Worm (Caenorhabditis elegans) whole organism, L2 larva: ENCODE data around the gene rps-13.

Experiments
- C34F6.9 ChIP-seq: fragments of 150-350 bp; optimal IDR thresholded peaks from 2 replicates; lab custom pipeline; 2014; ENCODE audit warnings: missing biosample characterization, missing genetic modification characterization
- F13H6.1 ChIP-seq: sonication (generic microtip); optimal IDR thresholded peaks from 2 replicates; lab custom pipeline; 2016; ENCODE audit warnings: missing genetic modification characterization, missing compliant biosample characterization
- R02D3.7 ChIP-seq: fragments of 150-350 bp; optimal IDR thresholded peaks from 2 replicates; lab custom pipeline; 2014; ENCODE audit warnings: missing biosample characterization, missing genetic modification characterization
- Y55F3AM.14 ChIP-seq: fragments of 200-800 bp; sonication (Bioruptor generic); optimal IDR thresholded peaks from 2 replicates; lab custom pipeline; 2018; ENCODE audit warnings: mild to moderate bottlenecking, missing genetic modification characterization, missing compliant biosample characterization
- ZK546.5 ChIP-seq: sonication (generic microtip); optimal IDR thresholded peaks from 2 replicates; lab custom pipeline; 2017; ENCODE audit warnings: missing biosample characterization, missing genetic modification characterization
- alr-1 ChIP-seq: fragments of 150-350 bp; optimal IDR thresholded peaks from 2 replicates; lab custom pipeline; 2014; ENCODE audit warnings: missing biosample characterization, missing genetic modification characterization
- ama-1 ChIP-seq: fragments of 150-350 bp; optimal IDR thresholded peaks from 2 replicates; lab custom pipeline; 2018; ENCODE audit warnings: inconsistent platforms
- blmp-1 ChIP-seq: sonication (generic microtip); optimal IDR thresholded peaks from 2 replicates; lab custom pipeline; 2017; ENCODE audit warnings: missing genetic modification characterization, mild to moderate bottlenecking, missing compliant biosample characterization, antibody characterized with exemption, moderate library complexity; ENCODE audit not compliant: insufficient read depth
- ceh-16 ChIP-seq: fragments of 150-350 bp; optimal IDR thresholded peaks from 2 replicates; lab custom pipeline; 2014; ENCODE audit warnings: missing biosample characterization, missing genetic modification characterization
- crh-2 ChIP-seq: sonication (generic microtip); optimal IDR thresholded peaks from 2 replicates; lab custom pipeline; 2017; ENCODE audit warnings: missing biosample characterization, missing genetic modification characterization
- egl-27 ChIP-seq: sonication (generic microtip); optimal IDR thresholded peaks from 3 replicates; lab custom pipeline; 2017; ENCODE audit warnings: missing biosample characterization, missing genetic modification reagents, missing genetic modification characterization
- elt-1 ChIP-seq: fragments of 150-350 bp; optimal IDR thresholded peaks from 2 replicates; lab custom pipeline; 2014; ENCODE audit warnings: missing biosample characterization, missing genetic modification characterization
- elt-3 ChIP-seq: sonication (generic microtip); optimal IDR thresholded peaks from 2 replicates; lab custom pipeline; 2017; ENCODE audit warnings: missing biosample characterization, missing genetic modification characterization
- fos-1 ChIP-seq: fragments of 150-350 bp; optimal IDR thresholded peaks from 2 replicates; lab custom pipeline; 2014; ENCODE audit warnings: missing biosample characterization, missing genetic modification characterization
- gmeb-1 ChIP-seq: fragments of 150-350 bp; optimal IDR thresholded peaks from 2 replicates; lab custom pipeline; 2014; ENCODE audit warnings: missing biosample characterization, missing genetic modification characterization
- lin-11 ChIP-seq: fragments of 150-350 bp; sonication (generic microtip); optimal IDR thresholded peaks from 2 replicates; lab custom pipeline; 2014; ENCODE audit warnings: missing biosample characterization, missing genetic modification characterization, inconsistent platforms, mixed read lengths
- lin-13 ChIP-seq: fragments of 150-350 bp; optimal IDR thresholded peaks from 2 replicates; lab custom pipeline; 2014; ENCODE audit warnings: missing biosample characterization, missing genetic modification reagents, missing genetic modification characterization
- lsy-2 ChIP-seq, 2 experiments: fragments of 150-350 bp in 1 of 2; sonication (generic microtip) in 1 of 2; optimal IDR thresholded peaks; 2 replicates each; lab custom pipeline; 2014 to 2017; ENCODE audit warnings: missing biosample characterization in 2 of 2, missing genetic modification characterization in 2 of 2
- mbf-1 ChIP-seq: sonication (generic microtip); optimal IDR thresholded peaks from 2 replicates; lab custom pipeline; 2017; ENCODE audit warnings: missing biosample characterization, missing genetic modification characterization
- mdl-1 ChIP-seq, 2 experiments: fragments of 150-350 bp in 1 of 2; sonication (generic microtip) in 1 of 2; optimal IDR thresholded peaks; 2 replicates each; lab custom pipeline; 2017; ENCODE audit warnings: missing biosample characterization in 2 of 2, missing genetic modification characterization in 2 of 2
- nhr-10 ChIP-seq: sonication (generic microtip); optimal IDR thresholded peaks from 2 replicates; lab custom pipeline; 2017; ENCODE audit warnings: missing biosample characterization, missing genetic modification characterization
- nhr-11 ChIP-seq: fragments of 150-350 bp; optimal IDR thresholded peaks from 2 replicates; lab custom pipeline; 2014; ENCODE audit warnings: missing biosample characterization, missing genetic modification characterization
- nhr-129 ChIP-seq: fragments of 150-350 bp; optimal IDR thresholded peaks from 2 replicates; lab custom pipeline; 2014; ENCODE audit warnings: missing biosample characterization, missing genetic modification characterization
- nhr-21 ChIP-seq: fragments of 150-350 bp; optimal IDR thresholded peaks from 2 replicates; lab custom pipeline; 2014; ENCODE audit warnings: missing biosample characterization, missing genetic modification characterization
- nhr-23 ChIP-seq: fragments of 150-350 bp; optimal IDR thresholded peaks from 2 replicates; lab custom pipeline; 2014; ENCODE audit warnings: missing biosample characterization, missing genetic modification reagents, missing genetic modification characterization
- nhr-237 ChIP-seq: fragments of 150-350 bp; optimal IDR thresholded peaks from 2 replicates; lab custom pipeline; 2014; ENCODE audit warnings: missing biosample characterization, missing genetic modification characterization
- peb-1 ChIP-seq: fragments of 150-350 bp; optimal IDR thresholded peaks from 2 replicates; lab custom pipeline; 2014; ENCODE audit warnings: missing biosample characterization, missing genetic modification characterization
- sem-4 ChIP-seq: fragments of 150-350 bp; optimal IDR thresholded peaks from 2 replicates; lab custom pipeline; 2014; ENCODE audit warnings: missing biosample characterization, missing genetic modification reagents, missing genetic modification characterization
- sma-3 ChIP-seq: sonication (generic microtip); optimal IDR thresholded peaks from 2 replicates; lab custom pipeline; 2016; ENCODE audit warnings: missing genetic modification reagents, missing genetic modification characterization, missing compliant biosample characterization
- sma-9 ChIP-seq, 2 experiments: fragments of 150-350 bp in 1 of 2; sonication (generic microtip) in 1 of 2; optimal IDR thresholded peaks; 2 replicates each; lab custom pipeline; 2014 to 2016; ENCODE audit warnings: missing genetic modification characterization in 2 of 2, mild to moderate bottlenecking in 1 of 2, missing biosample characterization in 1 of 2, missing compliant biosample characterization in 1 of 2, missing genetic modification reagents in 1 of 2, moderate library complexity in 1 of 2
- snpc-4 ChIP-seq: fragments of 150-350 bp; optimal IDR thresholded peaks from 2 replicates; lab custom pipeline; 2014; ENCODE audit warnings: missing biosample characterization, missing genetic modification characterization
- unc-39 ChIP-seq: fragments of 150-350 bp; optimal IDR thresholded peaks from 2 replicates; lab custom pipeline; 2014; ENCODE audit warnings: missing biosample characterization, missing genetic modification characterization
- unc-55 ChIP-seq: fragments of 150-350 bp; sonication (generic microtip); optimal IDR thresholded peaks from 3 replicates; lab custom pipeline; 2014; ENCODE audit warnings: missing biosample characterization, missing genetic modification reagents, missing genetic modification characterization
- unc-62 ChIP-seq: fragments of 150-350 bp; optimal IDR thresholded peaks from 2 replicates; lab custom pipeline; 2014; ENCODE audit warnings: missing biosample characterization, missing genetic modification reagents, missing genetic modification characterization
- zag-1 ChIP-seq: fragments of 150-350 bp; optimal IDR thresholded peaks from 2 replicates; lab custom pipeline; 2014; ENCODE audit warnings: missing biosample characterization, missing genetic modification characterization
- ztf-1 ChIP-seq: fragments of 200-800 bp; sonication (Bioruptor generic); conservative IDR thresholded peaks from 2 replicates; pipeline ENCODE4 v1.3.6; 2022; ENCODE audit warnings: missing genetic modification characterization, missing compliant biosample characterization
- ztf-11 ChIP-seq: sonication (generic microtip); optimal IDR thresholded peaks from 2 replicates; lab custom pipeline; 2017; ENCODE audit warnings: missing biosample characterization, missing genetic modification characterization
- ztf-4 ChIP-seq: fragments of 150-350 bp; optimal IDR thresholded peaks from 2 replicates; lab custom pipeline; 2014; ENCODE audit warnings: missing biosample characterization, missing genetic modification characterization

The rps-13 gene

DNA sequence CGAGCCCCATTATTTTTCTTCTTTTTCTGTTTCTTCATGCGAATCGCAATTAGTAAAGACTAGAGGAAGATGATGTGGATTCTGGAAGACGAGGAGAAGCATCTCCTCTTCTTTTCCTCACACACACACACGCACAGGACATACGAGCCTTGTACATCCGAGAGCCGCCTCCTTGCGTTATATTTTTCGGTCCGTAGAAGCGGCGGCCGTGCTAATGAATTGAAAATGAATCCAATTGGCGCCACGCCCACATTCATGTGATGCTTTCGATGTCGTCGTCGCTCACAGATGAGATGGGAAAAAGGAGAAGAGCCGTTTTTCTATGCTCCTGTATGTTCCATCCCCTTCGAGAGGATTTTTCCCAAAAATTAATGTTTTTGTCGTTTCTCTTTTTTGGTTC lies 23.4 kb downstream of the rps-13 start:
- TF ChIP-seq fos-1 (tag; lab: Kevin White, UChicago) = no peak
- TF ChIP-seq alr-1 = no peak
- TF ChIP-seq elt-1 (tag; lab: Kevin White, UChicago) = no peak
- TF ChIP-seq unc-55 = peak; percentile 12
- TF ChIP-seq nhr-129 (tag; lab: Kevin White, UChicago) = peak; percentile 24
- TF ChIP-seq gmeb-1 (tag; lab: Kevin White, UChicago) = no peak
- no peak for TF ChIP-seq ztf-1 (GFP tag; lab: Robert Waterston, UW)
- no peak for TF ChIP-seq Y55F3AM.14 (GFP tag; lab: Kevin White, UChicago)
- peak; percentile 58 for TF ChIP-seq zag-1 (tag; lab: Kevin White, UChicago)

ce11 chrIII:6350424-6350823 lies 24.4 kb downstream of the rps-13 start:
- TF ChIP-seq alr-1 = no peak
- peak; percentile 47 for TF ChIP-seq sma-9 (GFP tag; optimal IDR thresholded peaks at IDR 0.05; lab: Kevin White, UChicago)
- no peak for TF ChIP-seq sma-9 (tag; optimal IDR thresholded peaks at IDR 0.05; lab: Kevin White, UChicago)
- no peak for TF ChIP-seq unc-62 (GFP tag; lab: Kevin White, UChicago)
- TF ChIP-seq lsy-2 (tag; optimal IDR thresholded peaks at IDR 0.05; lab: Kevin White, UChicago) = peak in 1 of 2 experiments; percentile 18
- TF ChIP-seq, all 48 proteins: peak for 2

DNA sequence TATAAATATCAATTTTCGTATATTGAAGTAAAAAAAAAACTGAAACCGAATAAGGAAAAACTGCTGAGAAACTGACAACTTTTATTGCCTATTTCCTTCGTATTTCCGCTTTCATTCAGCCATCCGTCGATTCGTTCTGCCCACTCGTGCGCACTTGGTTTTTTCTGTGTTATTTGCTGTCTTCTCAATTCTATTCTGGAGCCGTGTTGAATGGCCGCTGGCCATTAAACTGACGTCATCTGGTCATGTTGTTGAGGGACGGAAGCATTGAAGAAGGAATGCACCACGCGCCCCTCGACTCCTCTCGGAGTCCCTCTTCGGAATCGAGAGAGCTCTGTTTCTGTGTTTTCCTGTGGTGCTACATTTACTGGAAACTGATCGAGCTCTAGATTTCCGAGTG lies 26.2 kb downstream of the rps-13 start:
- TF ChIP-seq nhr-23 (tag; lab: Kevin White, UChicago) = no peak
- peak; percentile 44 for TF ChIP-seq sma-9 (GFP tag; optimal IDR thresholded peaks at IDR 0.05; lab: Kevin White, UChicago)
- TF ChIP-seq sma-9 (tag; optimal IDR thresholded peaks at IDR 0.05; lab: Kevin White, UChicago) = no peak
- peak; percentile 12 to 64 for TF ChIP-seq lsy-2 (tag; optimal IDR thresholded peaks at IDR 0.05; lab: Kevin White, UChicago)
- peak; percentile 43 for TF ChIP-seq nhr-129 (tag; lab: Kevin White, UChicago)
- TF ChIP-seq F13H6.1 (tag; lab: Kevin White, UChicago) = peak; percentile 57
- no peak for TF ChIP-seq mbf-1 (tag; lab: Kevin White, UChicago)
- TF ChIP-seq C34F6.9 (tag; lab: Kevin White, UChicago) = peak; percentile 53
- no peak for TF ChIP-seq ama-1 (lab: Kevin White, UChicago)
- TF ChIP-seq elt-1 (tag; lab: Kevin White, UChicago) = no peak
- peak in 1 of 2 experiments; percentile 75 for TF ChIP-seq mdl-1 (tag; optimal IDR thresholded peaks at IDR 0.05; lab: Kevin White, UChicago)
- peak; percentile 35 for TF ChIP-seq zag-1 (tag; lab: Kevin White, UChicago)
- no peak for TF ChIP-seq lin-11
- TF ChIP-seq unc-39 = no peak
- no peak for TF ChIP-seq unc-62 (GFP tag; lab: Kevin White, UChicago)
- TF ChIP-seq snpc-4 (tag; lab: Kevin White, UChicago) = no peak
- TF ChIP-seq crh-2 (tag; lab: Kevin White, UChicago) = peak; percentile 60
- TF ChIP-seq sem-4 (tag; lab: Kevin White, UChicago) = peak; percentile 55
- peak; percentile 6 for TF ChIP-seq unc-55
- no peak for TF ChIP-seq ztf-1 (GFP tag; lab: Robert Waterston, UW)
- no peak for TF ChIP-seq fos-1 (tag; lab: Kevin White, UChicago)

DNA sequence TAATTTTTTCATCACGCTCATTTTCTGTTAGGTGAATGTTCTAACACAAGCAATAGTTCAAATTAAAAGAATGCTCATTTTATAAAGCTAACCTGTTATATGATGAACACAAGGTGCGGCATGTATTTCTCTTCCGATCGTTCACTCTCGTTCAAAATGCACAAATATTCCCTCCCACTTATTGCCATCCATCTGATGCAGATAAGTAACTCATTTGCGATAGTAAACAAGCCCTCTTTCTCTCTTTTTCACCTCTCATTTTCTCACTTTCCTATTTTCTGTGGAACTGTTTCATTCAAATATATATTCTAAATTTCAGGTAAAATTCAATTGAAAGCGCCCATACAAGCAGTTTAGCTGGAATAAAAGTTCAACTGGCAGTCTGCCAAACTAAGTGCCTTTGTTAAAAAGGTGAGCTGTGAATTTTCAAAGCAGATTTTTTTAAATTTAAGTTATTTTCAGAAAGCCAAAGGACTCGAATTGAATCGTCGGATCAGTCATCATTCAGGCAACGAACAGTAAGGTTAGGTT lies 28.8 kb downstream of the rps-13 start, which contains the start of the genes trmt-10C.2 and C56G2.22:
Gene trmt-10C.2, plus strand, starts transcription at position 314 of the 531 bp plus-strand sequence.
Gene C56G2.22, plus strand, starts transcription at position 481 of the 531 bp plus-strand sequence.
- no peak for TF ChIP-seq ztf-4 (tag; lab: Kevin White, UChicago)
- TF ChIP-seq C34F6.9 (tag; lab: Kevin White, UChicago) = peak; percentile 1

- peak; percentile 53 for TF ChIP-seq ama-1 (lab: Kevin White, UChicago)
- peak; percentile 45 for TF ChIP-seq zag-1 (tag; lab: Kevin White, UChicago)
- TF ChIP-seq sma-9 (GFP tag; optimal IDR thresholded peaks at IDR 0.05; lab: Kevin White, UChicago) = peak; percentile 72
- TF ChIP-seq sma-9 (tag; optimal IDR thresholded peaks at IDR 0.05; lab: Kevin White, UChicago) = no peak
- peak; percentile 3 for TF ChIP-seq lin-11
- TF ChIP-seq elt-3 (tag; lab: Kevin White, UChicago) = no peak
- peak; percentile 22 for TF ChIP-seq R02D3.7 (tag; lab: Kevin White, UChicago)
- TF ChIP-seq Y55F3AM.14 (GFP tag; lab: Kevin White, UChicago) = peak; percentile 29
- TF ChIP-seq nhr-23 (tag; lab: Kevin White, UChicago) = no peak
- TF ChIP-seq sem-4 (tag; lab: Kevin White, UChicago) = peak; percentile 85
- TF ChIP-seq mdl-1 (tag; optimal IDR thresholded peaks at IDR 0.05; lab: Kevin White, UChicago) = peak in 1 of 2 experiments; percentile 2
- peak; percentile 94 for TF ChIP-seq C34F6.9 (tag; lab: Kevin White, UChicago)
- peak; percentile 66 for TF ChIP-seq nhr-21 (tag; lab: Kevin White, UChicago)
- no peak for TF ChIP-seq nhr-237 (tag; lab: Kevin White, UChicago)
- TF ChIP-seq fos-1 (tag; lab: Kevin White, UChicago) = peak; percentile 81
- TF ChIP-seq mbf-1 (tag; lab: Kevin White, UChicago) = no peak
- TF ChIP-seq gmeb-1 (tag; lab: Kevin White, UChicago) = peak; percentile 75
- TF ChIP-seq egl-27 (tag; lab: Kevin White, UChicago) = peak; percentile 65
- peak; percentile 45 for TF ChIP-seq snpc-4 (tag; lab: Kevin White, UChicago)
- TF ChIP-seq ceh-16 (tag; lab: Kevin White, UChicago) = no peak
- peak; percentile 95 for TF ChIP-seq unc-55
- peak; percentile 93 for TF ChIP-seq nhr-129 (tag; lab: Kevin White, UChicago)
- no peak for TF ChIP-seq elt-1 (tag; lab: Kevin White, UChicago)
- no peak for TF ChIP-seq peb-1
- peak; percentile 34 for TF ChIP-seq blmp-1 (tag; lab: Kevin White, UChicago)
- TF ChIP-seq nhr-10 (tag; lab: Kevin White, UChicago) = peak; percentile 53
- TF ChIP-seq ZK546.5 (tag; lab: Kevin White, UChicago) = no peak
- TF ChIP-seq lin-13 = peak; percentile 84
- peak; percentile 74 for TF ChIP-seq sma-3
- no peak for TF ChIP-seq ztf-11 (tag; lab: Kevin White, UChicago)
- TF ChIP-seq nhr-11 (tag; lab: Kevin White, UChicago) = no peak
- peak; percentile 90 for TF ChIP-seq crh-2 (tag; lab: Kevin White, UChicago)
Measured at ce11 chrIII:6344737-6345136, 30.1 kb downstream of the rps-13 start.
